Worm (Caenorhabditis elegans): Measurements from ENCODE around the gene ulp-2.
A peak's percentile ranks its signal among the peaks of the same experiment; 100 is the strongest.

The ulp-2 gene

ce11 chrII:4959719-4960118 lies at the start of gene ulp-2:
TSS of gene ulp-2 (minus strand) at chrII:4959876.
- TF ChIP-seq him-1 (tag; optimal IDR thresholded peaks at IDR 0.05) (no peak), W03F9.2 (tag; optimal IDR thresholded peaks at IDR 0.05) (no peak), dao-5 (tag; optimal IDR thresholded peaks at IDR 0.05) (no peak)

DNA sequence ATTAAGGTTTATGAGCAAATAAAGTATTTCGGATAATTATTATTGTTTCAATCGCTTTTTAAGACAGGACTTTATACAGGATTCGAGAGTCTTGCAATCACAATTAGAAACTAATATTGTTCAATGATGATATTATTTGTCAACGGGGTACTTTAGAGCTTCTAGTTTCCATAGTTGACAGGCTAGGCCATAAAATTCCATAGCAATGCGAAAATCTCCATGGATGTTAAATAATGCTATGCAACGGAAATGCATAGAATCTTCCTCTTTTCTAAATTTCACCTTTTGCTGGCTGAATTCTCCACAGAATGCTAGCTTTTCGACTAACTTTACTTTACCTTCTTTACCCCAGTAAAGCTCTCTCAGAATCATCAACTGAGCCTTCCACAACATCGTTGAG lies 48.4 kb upstream of the ulp-2 start, which contains the start of gene F59A6.3:
Gene F59A6.3, plus strand, starts transcription at position 301 of the 400 bp plus-strand sequence.
- TF ChIP-seq dao-5 (tag; optimal IDR thresholded peaks at IDR 0.05): no peak
- no peak for TF ChIP-seq W03F9.2 (tag; optimal IDR thresholded peaks at IDR 0.05)
- TF ChIP-seq him-1 (tag; optimal IDR thresholded peaks at IDR 0.05): no peak

ce11 chrII:5004781-5005180 lies 45.1 kb upstream of the ulp-2 start, which contains the start of gene F59A6.4:
TSS of gene F59A6.4 (plus strand) at chrII:5005081.
- TF ChIP-seq him-1 (tag; optimal IDR thresholded peaks at IDR 0.05) (no peak), dao-5 (tag; optimal IDR thresholded peaks at IDR 0.05) (no peak), W03F9.2 (tag; optimal IDR thresholded peaks at IDR 0.05) (no peak)

DNA sequence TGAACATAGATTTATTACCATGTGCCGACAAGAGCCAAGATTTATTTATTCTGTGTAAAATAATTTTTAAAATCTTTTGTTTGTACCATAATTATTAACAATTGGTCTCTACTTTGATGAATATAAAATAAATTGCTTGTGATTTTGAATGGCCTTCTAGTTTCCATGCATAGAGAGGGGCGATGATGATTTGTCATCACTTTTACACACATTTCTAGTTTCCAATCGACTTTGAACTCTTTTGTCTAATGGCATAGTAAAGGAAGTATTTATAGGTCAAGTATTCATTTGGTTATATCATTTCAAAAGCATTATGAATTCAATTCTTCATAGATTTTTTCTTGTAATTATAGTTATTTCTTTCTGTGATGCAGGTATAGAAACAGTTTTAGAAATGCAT lies 44.0 kb upstream of the ulp-2 start, which contains the start of gene F59A6.10:
Gene F59A6.10, plus strand, starts transcription at position 301 of the 400 bp plus-strand sequence.
- no peak for TF ChIP-seq him-1 (tag; optimal IDR thresholded peaks at IDR 0.05)
- no peak for TF ChIP-seq W03F9.2 (tag; optimal IDR thresholded peaks at IDR 0.05)
- TF ChIP-seq dao-5 (tag; optimal IDR thresholded peaks at IDR 0.05): no peak

DNA sequence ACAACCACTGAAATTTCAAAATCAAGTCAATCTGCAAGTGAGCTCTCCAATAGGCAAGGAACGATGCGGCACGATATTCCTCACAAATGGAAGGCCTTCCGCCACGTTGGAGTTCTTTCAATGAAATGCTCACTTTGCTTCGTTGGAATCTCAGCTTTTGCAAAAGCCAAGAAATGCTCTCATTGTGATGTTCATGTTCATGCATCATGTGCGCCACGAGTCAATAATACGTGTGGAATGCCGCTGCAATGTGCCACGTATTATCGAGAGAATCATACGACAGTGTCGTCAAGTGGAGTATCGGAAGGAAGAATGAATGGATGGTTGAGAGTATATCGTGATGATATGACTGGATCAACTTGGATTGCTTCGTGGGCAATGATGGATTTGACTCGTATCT lies 42.2 kb upstream of the ulp-2 start:
- TF ChIP-seq him-1 (tag; optimal IDR thresholded peaks at IDR 0.05) (no peak), W03F9.2 (tag; optimal IDR thresholded peaks at IDR 0.05) (no peak), dao-5 (tag; optimal IDR thresholded peaks at IDR 0.05) (no peak)

ce11 chrII:4999122-4999521 lies 39.4 kb upstream of the ulp-2 start, which contains the start of gene citk-2:
TSS of gene citk-2 (plus strand) at chrII:4999520.
- no peak for TF ChIP-seq him-1 (tag; optimal IDR thresholded peaks at IDR 0.05)
- no peak for TF ChIP-seq dao-5 (tag; optimal IDR thresholded peaks at IDR 0.05)
- TF ChIP-seq W03F9.2 (tag; optimal IDR thresholded peaks at IDR 0.05): no peak

DNA sequence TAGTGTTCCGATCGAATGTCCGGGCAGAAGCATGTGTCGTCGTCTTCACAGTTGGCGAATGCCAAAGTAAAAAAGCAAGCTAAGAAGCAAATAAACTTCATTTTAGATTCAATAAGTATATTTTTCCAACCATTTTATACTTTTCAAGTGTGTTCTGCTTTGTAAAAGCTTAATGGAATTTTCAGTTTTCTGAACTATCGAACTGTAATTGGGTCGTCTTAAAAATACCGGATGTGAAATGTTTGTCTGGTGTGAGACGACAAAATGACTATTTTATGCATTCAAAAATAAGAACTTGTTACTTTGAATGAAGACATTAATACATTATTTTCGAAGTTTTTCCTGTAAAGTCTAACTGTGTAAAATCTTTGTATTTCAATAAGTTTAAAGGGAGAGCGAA lies 39.0 kb upstream of the ulp-2 start, which contains the start of gene F59A6.11:
Gene F59A6.11, minus strand, starts transcription at position 101 of the 400 bp plus-strand sequence.
- TF ChIP-seq dao-5 (tag; optimal IDR thresholded peaks at IDR 0.05) (no peak), W03F9.2 (tag; optimal IDR thresholded peaks at IDR 0.05) (no peak), him-1 (tag; optimal IDR thresholded peaks at IDR 0.05) (no peak)

DNA sequence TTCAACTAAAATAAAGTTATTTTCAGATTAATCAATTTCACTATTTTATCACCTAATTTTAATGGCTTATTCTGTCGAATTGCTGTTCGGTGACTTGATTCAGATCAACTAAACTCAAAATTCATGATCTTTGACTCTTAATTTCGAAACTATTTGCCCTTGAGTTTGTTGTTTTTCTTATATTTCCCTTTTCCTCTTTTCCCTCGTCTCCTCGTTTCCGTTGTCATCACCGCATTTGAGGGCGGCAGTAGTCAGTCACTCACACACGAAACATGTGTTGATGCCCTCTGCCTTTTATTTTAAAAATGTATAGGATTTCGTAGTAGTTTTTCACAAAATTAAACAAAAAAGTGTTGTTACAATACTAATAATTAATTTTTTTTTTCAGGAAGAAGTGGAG lies 35.3 kb upstream of the ulp-2 start, which contains the start of gene rnh-1.0:
Gene rnh-1.0, plus strand, starts transcription at position 389 of the 400 bp plus-strand sequence.
- no peak for TF ChIP-seq W03F9.2 (tag; optimal IDR thresholded peaks at IDR 0.05)
- TF ChIP-seq dao-5 (tag; optimal IDR thresholded peaks at IDR 0.05): no peak
- TF ChIP-seq him-1 (tag; optimal IDR thresholded peaks at IDR 0.05): no peak

- TF ChIP-seq dao-5 (tag; optimal IDR thresholded peaks at IDR 0.05) (no peak), W03F9.2 (tag; optimal IDR thresholded peaks at IDR 0.05) (peak; percentile 33), him-1 (tag; optimal IDR thresholded peaks at IDR 0.05) (no peak)
These were observed 34.0 kb upstream of the ulp-2 start, which contains the start of the genes eif-1 and vps-24 for ce11 chrII:4993530-4994192. TSS of gene eif-1 (minus strand) at chrII:4993580. TSS of gene vps-24 (plus strand) at chrII:4993998.

DNA sequence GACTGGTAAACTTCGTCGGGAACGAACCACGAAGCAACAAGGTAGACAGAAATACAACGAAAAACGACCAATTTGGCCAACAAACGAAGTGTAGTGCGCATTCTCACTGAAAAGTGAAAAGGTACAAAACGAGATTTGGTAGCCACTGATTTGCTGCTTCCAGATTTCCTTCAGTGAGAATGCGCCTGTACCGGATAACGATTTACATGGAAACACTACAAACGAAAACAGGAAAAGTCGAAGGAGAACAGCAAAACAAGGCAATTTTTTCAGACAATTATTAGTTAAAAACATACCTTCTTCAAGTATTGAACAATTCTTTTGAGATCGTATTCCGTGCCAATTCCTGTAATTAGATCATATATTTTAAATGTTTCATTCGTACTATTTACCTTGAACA lies 33.3 kb upstream of the ulp-2 start, which contains the start of gene pigb-1:
Gene pigb-1, minus strand, starts transcription at position 101 of the 400 bp plus-strand sequence.
- TF ChIP-seq him-1 (tag; optimal IDR thresholded peaks at IDR 0.05) (no peak), W03F9.2 (tag; optimal IDR thresholded peaks at IDR 0.05) (no peak), dao-5 (tag; optimal IDR thresholded peaks at IDR 0.05) (no peak)

DNA sequence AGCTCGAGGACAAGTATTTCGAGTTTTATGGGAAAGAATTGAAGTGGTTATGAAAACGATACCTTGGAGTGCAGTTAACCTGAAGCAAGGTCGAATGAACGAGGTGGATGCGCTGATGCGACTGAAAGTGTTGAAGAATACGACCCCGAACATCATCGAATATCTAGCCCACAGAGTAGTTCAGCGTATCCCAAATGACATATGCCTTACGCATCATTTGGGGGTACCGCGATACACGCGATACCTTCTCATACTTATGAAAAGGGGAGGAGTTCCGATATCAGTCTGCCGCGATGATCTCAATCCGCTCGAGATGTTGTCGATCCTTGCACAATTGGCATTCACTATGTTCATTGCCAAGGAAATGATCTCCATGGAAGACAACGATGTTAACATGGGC lies 30.1 kb upstream of the ulp-2 start, which contains the start of gene T27F7.12:
Gene T27F7.12, plus strand, starts transcription at position 301 of the 400 bp plus-strand sequence.
- no peak for TF ChIP-seq dao-5 (tag; optimal IDR thresholded peaks at IDR 0.05)
- TF ChIP-seq W03F9.2 (tag; optimal IDR thresholded peaks at IDR 0.05): no peak
- no peak for TF ChIP-seq him-1 (tag; optimal IDR thresholded peaks at IDR 0.05)

DNA sequence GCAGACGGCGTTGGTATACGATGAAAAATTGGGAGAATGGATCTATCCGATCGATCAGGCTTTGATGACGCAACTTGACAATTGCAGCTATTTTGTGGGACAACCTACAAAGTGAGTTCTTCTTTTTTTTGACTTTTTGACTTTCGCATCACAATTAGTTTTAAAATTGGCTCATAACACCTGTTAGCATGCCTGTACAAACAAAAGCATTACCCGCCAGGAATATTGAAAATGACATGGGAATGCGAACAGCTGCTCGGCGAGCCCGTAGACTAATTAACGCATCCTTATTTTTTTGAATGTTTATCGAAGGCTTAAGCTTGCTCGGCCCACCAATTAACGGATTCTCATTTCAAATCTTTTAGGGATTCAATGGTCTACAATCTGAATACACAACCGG lies 27.6 kb upstream of the ulp-2 start:
- TF ChIP-seq him-1 (tag; optimal IDR thresholded peaks at IDR 0.05): no peak

- no peak for TF ChIP-seq him-1 (tag; optimal IDR thresholded peaks at IDR 0.05)
- TF ChIP-seq dao-5 (tag; optimal IDR thresholded peaks at IDR 0.05): no peak
- no peak for TF ChIP-seq W03F9.2 (tag; optimal IDR thresholded peaks at IDR 0.05)
These were observed 27.0 kb upstream of the ulp-2 start for ce11 chrII:4986664-4987063.

DNA sequence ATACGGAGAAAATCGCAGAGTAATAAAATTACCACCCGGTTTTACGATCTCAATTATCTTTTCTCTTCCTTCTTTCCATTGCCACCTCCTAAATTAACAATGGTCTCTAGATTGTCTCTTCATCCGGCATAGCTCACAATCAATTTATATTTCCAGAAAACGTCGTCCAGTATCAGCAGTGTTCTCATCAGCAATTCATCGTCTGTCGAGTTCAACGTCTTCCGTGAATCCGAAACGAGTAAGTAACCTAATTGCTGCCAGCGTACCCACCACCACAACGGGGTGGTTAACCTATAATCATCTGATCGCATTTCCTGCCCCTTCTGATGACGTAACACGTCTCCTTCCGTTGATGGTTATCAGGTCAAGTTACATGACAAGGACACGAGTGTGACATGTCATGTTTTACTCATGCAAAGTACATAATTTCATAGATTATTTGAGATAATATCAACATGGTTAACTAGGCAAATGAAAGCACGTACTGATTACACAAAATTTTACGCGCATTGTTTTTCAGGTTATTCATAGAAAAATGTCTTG lies 26.4 kb upstream of the ulp-2 start:
- TF ChIP-seq him-1 (tag; optimal IDR thresholded peaks at IDR 0.05): no peak
- no peak for TF ChIP-seq dao-5 (tag; optimal IDR thresholded peaks at IDR 0.05)
- no peak for TF ChIP-seq W03F9.2 (tag; optimal IDR thresholded peaks at IDR 0.05)
